Worm (Caenorhabditis elegans): ENCODE data around the gene F14H8.2.

F14H8.2 gene

DNA sequence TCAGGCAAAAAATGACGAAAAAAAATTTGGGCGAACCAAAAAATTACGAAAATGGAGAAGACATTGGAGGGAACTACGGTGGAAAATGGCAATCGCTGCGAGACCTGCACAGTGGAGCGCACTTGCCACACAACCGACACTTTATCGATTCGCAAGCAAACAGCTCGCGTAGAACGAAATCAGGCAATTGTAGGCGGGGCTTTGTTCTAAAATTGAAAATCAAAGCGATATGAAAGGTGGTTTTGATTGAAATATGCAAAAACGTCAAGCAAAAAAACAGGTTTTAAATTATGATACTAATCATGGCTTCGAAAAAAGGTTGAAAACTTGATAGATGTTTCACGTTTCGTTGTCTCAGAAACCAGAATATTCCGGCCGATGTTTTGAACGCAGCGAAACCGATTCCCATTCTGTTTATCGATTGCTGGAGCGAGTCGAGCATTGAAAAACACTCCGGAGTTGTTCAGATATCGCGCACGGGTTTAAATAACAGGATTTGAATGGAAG is 17.9 kb downstream of the F14H8.2 start, which contains the start of the genes fib-1 and mut-15 (continued):
- TF ChIP-seq nhr-28 (tag; optimal IDR thresholded peaks at IDR 0.05), result no peak
- TF ChIP-seq ztf-11 (tag; optimal IDR thresholded peaks at IDR 0.05), result no peak
- TF ChIP-seq unc-62 (GFP tag; optimal IDR thresholded peaks at IDR 0.05), result peak; percentile 59
- no peak for TF ChIP-seq mml-1 (tag; optimal IDR thresholded peaks at IDR 0.05)
- TF ChIP-seq nhr-237 (tag; optimal IDR thresholded peaks at IDR 0.05), result no peak
- TF ChIP-seq fkh-10 (GFP tag; optimal IDR thresholded peaks at IDR 0.05), result peak; percentile 80

DNA sequence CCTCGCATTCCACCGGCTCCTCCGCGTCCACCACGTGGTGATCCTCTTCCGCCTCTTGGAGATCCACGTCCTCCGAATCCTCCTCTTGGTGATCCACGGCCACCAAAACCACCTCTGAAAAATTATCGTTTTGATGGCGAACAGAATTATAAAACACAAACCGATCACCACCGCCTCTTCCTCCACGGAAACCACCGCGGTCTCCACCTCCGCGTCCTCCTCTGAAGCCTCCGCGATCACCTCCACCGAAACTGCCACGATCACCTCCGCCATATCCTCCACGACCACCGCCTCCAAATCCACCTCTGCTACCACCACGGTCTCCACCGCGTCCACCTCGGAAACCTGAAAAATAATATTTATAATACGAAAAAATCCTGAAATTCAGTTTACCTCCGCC is 18.6 kb downstream of the F14H8.2 start:
- TF ChIP-seq sea-2 (GFP tag; optimal IDR thresholded peaks at IDR 0.05), result no peak
- TF ChIP-seq R02D3.7 (tag; optimal IDR thresholded peaks at IDR 0.05), result no peak
- no peak for TF ChIP-seq nhr-12 (tag; optimal IDR thresholded peaks at IDR 0.05)
- no peak for TF ChIP-seq ztf-11 (tag; optimal IDR thresholded peaks at IDR 0.05)
- TF ChIP-seq nhr-77 (tag; optimal IDR thresholded peaks at IDR 0.05), result no peak
- no peak for TF ChIP-seq unc-39 (tag; optimal IDR thresholded peaks at IDR 0.05)
- no peak for TF ChIP-seq nhr-23 (tag; optimal IDR thresholded peaks at IDR 0.05)
- TF ChIP-seq zag-1 (tag; optimal IDR thresholded peaks at IDR 0.05), result no peak
- TF ChIP-seq fos-1 (tag; optimal IDR thresholded peaks at IDR 0.05), result no peak
- no peak for TF ChIP-seq mml-1 (tag; optimal IDR thresholded peaks at IDR 0.05)
- TF ChIP-seq ceh-16 (tag; optimal IDR thresholded peaks at IDR 0.05), result no peak
- TF ChIP-seq unc-62 (GFP tag; optimal IDR thresholded peaks at IDR 0.05), result no peak
- no peak for TF ChIP-seq egl-27 (tag; optimal IDR thresholded peaks at IDR 0.05)
- no peak for TF ChIP-seq ceh-82 (tag; optimal IDR thresholded peaks at IDR 0.05)
- TF ChIP-seq nhr-25 (tag; optimal IDR thresholded peaks at IDR 0.05), result no peak
- no peak for TF ChIP-seq aly-2 (tag; optimal IDR thresholded peaks at IDR 0.05)
- no peak for TF ChIP-seq ceh-9 (tag; optimal IDR thresholded peaks at IDR 0.05)
- TF ChIP-seq lin-15B (tag; optimal IDR thresholded peaks at IDR 0.05), result no peak

DNA sequence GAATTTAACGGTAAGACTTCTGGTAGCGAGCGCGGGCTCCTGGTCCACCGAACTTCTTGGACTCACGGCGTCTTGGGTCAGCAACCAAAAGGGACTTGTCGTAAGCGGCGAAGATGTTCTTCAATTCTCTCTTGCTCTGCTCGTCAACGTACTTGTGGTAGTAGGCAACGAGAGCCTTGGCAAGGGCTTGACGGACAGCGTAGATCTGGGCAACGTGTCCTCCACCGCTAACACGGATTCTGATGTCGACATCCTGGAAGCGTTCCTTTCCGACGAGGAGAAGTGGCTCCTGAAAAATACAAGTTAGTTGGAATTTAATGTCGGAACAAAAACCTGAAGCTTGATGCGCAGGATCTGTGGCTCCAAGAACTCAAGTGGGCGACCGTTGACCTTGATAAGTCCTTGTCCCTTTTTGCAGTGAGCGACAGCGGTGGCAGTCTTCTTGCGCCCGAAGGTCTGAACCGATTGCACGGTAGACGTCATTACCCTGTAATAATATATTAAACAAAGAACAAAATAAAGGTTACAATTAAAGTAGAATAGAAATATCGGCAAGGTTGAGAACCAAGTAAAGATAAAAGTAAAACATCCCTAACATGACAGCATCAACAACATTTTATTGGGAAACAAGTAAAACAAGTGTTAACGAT is 19.9 kb downstream of the F14H8.2 start, which contains the start of gene rps-16:
rps-16 (minus strand) TSS at position 487 of the 650 bp plus-strand sequence.
- TF ChIP-seq hmg-11 (tag; optimal IDR thresholded peaks at IDR 0.05) (no peak), unc-62 (GFP tag; optimal IDR thresholded peaks at IDR 0.05) (no peak), nhr-76 (tag; optimal IDR thresholded peaks at IDR 0.05) (no peak), mdl-1 (tag; optimal IDR thresholded peaks at IDR 0.05) (no peak), ama-1 (optimal IDR thresholded peaks at IDR 0.05) (no peak)

DNA sequence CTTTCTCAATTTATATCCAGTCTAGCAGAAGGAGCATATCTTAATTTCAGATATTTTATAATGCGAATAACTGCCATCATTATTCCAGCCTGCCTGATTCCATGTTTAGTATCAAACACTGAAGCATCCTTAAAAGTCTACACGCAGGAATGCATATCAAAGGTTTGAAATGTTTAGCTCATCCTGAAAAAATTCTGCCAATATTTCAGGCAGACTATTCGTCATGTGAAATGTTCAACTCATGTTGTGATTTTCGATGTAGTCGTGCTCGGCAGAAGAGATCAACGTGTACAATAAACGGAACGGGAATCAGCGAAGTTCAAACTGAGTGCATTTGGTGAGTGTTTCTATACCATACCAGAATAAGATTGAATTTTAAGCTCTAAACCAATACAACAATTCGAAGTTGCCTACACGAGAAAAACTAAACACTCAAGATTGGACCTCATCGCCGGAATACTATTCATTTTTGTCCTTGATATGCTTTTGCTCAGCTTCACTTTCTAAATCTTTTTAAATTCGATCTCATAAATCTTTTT is 20.6 kb downstream of the F14H8.2 start, which contains the start of gene T01C3.11:
T01C3.11 (plus strand) TSS at position 51 of the 539 bp plus-strand sequence.
- TF ChIP-seq daf-12 (tag; optimal IDR thresholded peaks at IDR 0.05), result no peak
- no peak for TF ChIP-seq ceh-82 (tag; optimal IDR thresholded peaks at IDR 0.05)
- TF ChIP-seq skn-1 (tag; optimal IDR thresholded peaks at IDR 0.05), result no peak
- TF ChIP-seq nfya-1 (tag; optimal IDR thresholded peaks at IDR 0.05; ENCODE audit: insufficient read depth), result no peak
- TF ChIP-seq ZK546.5 (tag; optimal IDR thresholded peaks at IDR 0.05), result no peak
- no peak for TF ChIP-seq tbx-2 (tag; optimal IDR thresholded peaks at IDR 0.05)
- TF ChIP-seq ceh-16 (tag; optimal IDR thresholded peaks at IDR 0.05), result no peak
- no peak for TF ChIP-seq egl-27 (tag; optimal IDR thresholded peaks at IDR 0.05)
- TF ChIP-seq unc-62 (GFP tag; optimal IDR thresholded peaks at IDR 0.05), result no peak
- no peak for TF ChIP-seq hmg-11 (tag; optimal IDR thresholded peaks at IDR 0.05)
- no peak for TF ChIP-seq nhr-23 (tag; optimal IDR thresholded peaks at IDR 0.05)
- no peak for TF ChIP-seq sea-2 (GFP tag; optimal IDR thresholded peaks at IDR 0.05)
- no peak for TF ChIP-seq nhr-76 (tag; optimal IDR thresholded peaks at IDR 0.05)
- no peak for TF ChIP-seq nhr-12 (tag; optimal IDR thresholded peaks at IDR 0.05)
- TF ChIP-seq egl-5 (tag; optimal IDR thresholded peaks at IDR 0.05), result no peak
- TF ChIP-seq elt-3 (tag; optimal IDR thresholded peaks at IDR 0.05), result no peak

DNA sequence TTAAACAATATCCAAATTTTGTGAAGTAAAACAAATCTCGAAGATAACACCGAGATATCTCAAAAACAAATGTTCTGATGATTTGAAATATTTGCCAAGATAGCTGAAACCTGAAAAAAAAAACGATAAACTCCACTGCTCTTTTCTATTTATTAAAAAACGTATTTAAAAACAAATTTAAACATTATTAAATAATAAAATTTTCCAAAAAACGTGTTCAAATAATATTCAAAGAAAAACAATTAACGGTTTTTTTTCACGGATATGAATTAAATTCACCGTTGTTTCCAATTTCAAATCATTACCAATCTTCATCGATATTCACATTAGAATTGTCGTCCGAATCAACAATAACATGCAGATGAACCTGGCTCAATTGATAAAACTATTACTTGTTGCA is 23.9 kb downstream of the F14H8.2 start, which contains the start of gene irld-14:
irld-14 (plus strand) TSS at position 301 of the 400 bp plus-strand sequence.
- no peak for TF ChIP-seq R02D3.7 (tag; optimal IDR thresholded peaks at IDR 0.05)
- no peak for TF ChIP-seq pha-4 (tag; optimal IDR thresholded peaks at IDR 0.05)
- TF ChIP-seq unc-39 (tag; optimal IDR thresholded peaks at IDR 0.05), result no peak
- no peak for TF ChIP-seq mml-1 (tag; optimal IDR thresholded peaks at IDR 0.05)
- TF ChIP-seq elt-2 (tag; optimal IDR thresholded peaks at IDR 0.05), result no peak
- no peak for TF ChIP-seq elt-1 (tag; optimal IDR thresholded peaks at IDR 0.05)
- no peak for TF ChIP-seq fkh-2 (tag; optimal IDR thresholded peaks at IDR 0.05)
- TF ChIP-seq ceh-16 (tag; optimal IDR thresholded peaks at IDR 0.05), result no peak
- TF ChIP-seq ama-1 (optimal IDR thresholded peaks at IDR 0.05), result no peak
